Fruit fly (Drosophila melanogaster) S2 (cell line): ENCODE measurements around the gene GstZ1.

Source experiments
- CG8478 ChIP-seq: fragments of >200 bp; optimal IDR thresholded peaks from 2 replicates; lab custom pipeline; 2018
- CTCF ChIP-seq, 2 experiments: fragments of >200 bp; optimal IDR thresholded peaks; 2 replicates each; lab custom pipeline; 2018

The GstZ1 gene

DNA sequence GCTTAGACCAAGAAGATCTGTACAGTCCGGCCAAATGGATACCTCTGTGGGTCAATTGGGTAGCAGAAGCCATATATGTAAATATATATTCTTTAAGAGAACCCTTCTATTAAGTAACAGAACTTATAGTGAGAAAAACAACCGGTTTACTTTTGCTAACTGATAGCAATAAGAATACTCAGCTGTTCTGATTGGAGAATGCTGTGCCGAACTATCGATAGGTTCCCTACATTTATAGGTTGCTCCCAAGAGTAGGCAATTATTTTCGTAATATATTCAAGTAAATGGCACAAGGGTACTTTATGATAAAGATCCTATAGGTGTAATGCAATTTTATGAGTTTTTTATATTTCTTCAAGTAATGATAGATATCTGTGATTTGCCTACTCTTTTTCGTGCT lies at the start of gene GstZ1:
GstZ1 (minus strand) TSS at position 174 of the 400 bp plus-strand sequence.
- no peak for TF ChIP-seq CTCF (optimal IDR thresholded peaks at IDR 0.05; lab: Kevin White, UChicago)

dm6 chr3R:9504355-9504754 lies 48.0 kb upstream of the GstZ1 start, which contains the start of gene CG8149:
Gene CG8149, plus strand, starts transcription at chr3R:9504656.
- TF ChIP-seq CG8478 (lab: Kevin White, UChicago) (no peak), CTCF (optimal IDR thresholded peaks at IDR 0.05; lab: Kevin White, UChicago) (no peak)

dm6 chr3R:9503329-9504088 lies 47.2 kb upstream of the GstZ1 start:
- TF ChIP-seq CTCF (optimal IDR thresholded peaks at IDR 0.05; lab: Kevin White, UChicago) (no peak), CG8478 (lab: Kevin White, UChicago) (no peak)

DNA sequence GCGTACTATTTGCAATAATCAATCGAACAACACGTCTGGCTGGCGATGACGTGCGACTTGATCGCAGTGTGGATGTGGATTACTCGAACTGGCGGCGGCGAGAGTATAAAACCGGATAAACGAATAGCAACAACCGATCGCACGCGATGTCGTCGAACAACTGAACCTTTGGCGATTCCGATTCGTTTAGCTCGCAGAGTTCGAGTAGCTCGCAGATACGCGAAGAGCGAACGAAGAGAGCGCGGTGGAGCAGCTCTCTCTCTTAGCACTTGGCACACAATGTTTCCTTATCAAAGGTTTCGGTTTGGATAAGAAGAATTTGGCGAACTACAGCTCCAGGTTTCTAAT lies 46.0 kb upstream of the GstZ1 start, which contains the start of gene RhoL:
RhoL (minus strand) TSS at position 166 of the 348 bp plus-strand sequence.
- TF ChIP-seq CTCF (optimal IDR thresholded peaks at IDR 0.05; lab: Kevin White, UChicago) (no peak), CG8478 (lab: Kevin White, UChicago) (no peak)

dm6 chr3R:9501489-9502415 lies 45.4 kb upstream of the GstZ1 start:
- TF ChIP-seq CG8478 (lab: Kevin White, UChicago) (no peak), CTCF (optimal IDR thresholded peaks at IDR 0.05; lab: Kevin White, UChicago) (no peak)

DNA sequence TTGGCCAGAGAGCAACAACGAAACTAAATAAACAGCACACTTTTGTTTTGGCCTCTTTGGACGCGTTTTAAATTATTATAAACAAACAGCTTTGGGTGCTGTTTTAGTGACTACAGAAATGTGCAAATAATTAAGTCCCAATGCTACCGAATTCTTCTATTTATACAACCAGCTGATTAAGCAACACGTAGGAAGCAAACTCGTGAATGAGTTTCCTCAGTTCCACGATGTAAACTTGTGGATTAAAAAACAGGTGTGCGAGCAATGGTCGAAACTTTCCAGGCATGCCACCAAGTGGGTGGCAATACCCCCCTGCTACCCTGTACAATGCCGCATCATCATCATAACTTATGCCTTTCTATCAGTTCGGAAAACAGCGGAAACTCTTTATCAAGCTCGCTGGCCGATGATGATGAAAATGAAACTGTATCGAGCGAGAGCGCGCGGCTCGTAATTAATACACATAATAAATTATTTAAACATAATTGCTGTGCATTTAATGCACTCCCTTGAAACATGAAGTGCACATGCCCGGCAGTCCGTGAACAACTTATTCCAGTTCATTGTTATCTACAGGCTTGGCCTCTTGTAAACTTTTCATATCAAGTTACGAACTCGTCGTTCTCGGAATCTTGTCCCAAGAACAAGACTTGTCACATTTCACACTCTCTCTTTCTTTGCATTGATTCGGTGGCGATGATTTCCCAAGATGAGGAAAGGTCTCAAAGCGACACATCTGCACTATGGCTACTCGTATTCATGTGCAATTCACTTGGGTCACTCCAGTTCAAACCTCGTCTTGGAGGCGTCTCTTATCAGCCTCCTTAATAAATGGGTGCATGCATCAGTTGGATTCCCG lies 44.1 kb upstream of the GstZ1 start:
- TF ChIP-seq CTCF (optimal IDR thresholded peaks at IDR 0.05; lab: Kevin White, UChicago): no peak

DNA sequence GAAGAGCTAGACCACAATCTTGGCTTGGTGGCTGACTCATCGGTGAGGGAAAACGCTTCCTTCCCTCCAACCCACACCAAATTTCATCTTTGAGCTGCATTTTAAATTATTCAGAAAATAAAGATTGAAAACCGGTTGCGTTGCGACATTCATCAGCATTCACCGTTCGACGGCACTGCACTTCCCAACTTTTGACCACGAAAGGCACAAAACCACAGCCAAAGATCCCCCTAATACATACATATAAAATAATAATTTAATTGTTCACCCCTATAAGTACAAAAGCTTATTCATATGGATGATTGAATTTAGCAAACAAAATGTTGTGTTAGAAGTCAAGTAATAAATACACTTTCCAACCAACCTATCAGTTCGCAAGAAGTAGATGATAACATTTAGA lies 42.9 kb upstream of the GstZ1 start:
- TF ChIP-seq CG8478 (lab: Kevin White, UChicago) (no peak), CTCF (optimal IDR thresholded peaks at IDR 0.05; lab: Kevin White, UChicago) (no peak)

- TF ChIP-seq CG8478 (lab: Kevin White, UChicago) (no peak), CTCF (optimal IDR thresholded peaks at IDR 0.05; lab: Kevin White, UChicago) (peak; percentile 43 to 59)
These were observed 40.4 kb upstream of the GstZ1 start for dm6 chr3R:9496748-9497147.

DNA sequence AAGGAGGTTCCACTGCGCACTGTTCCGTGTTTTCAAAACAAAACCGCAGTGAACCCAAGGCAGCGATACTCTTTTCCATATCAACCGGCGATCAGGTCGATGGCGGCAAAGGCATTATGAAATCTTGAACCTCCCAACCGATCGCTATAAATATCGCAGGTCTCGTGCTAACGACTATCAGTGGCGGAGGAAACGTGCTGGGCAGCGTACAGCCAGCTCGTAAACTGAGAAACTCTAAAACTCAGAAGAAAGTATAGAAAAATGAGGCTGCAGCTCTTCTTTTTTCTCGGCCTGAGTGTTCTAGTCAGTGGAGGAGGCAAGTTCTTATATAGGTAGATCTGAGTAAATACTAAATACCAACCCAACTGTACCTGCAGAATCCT lies 38.3 kb upstream of the GstZ1 start, which contains the start of gene phu:
phu (plus strand) TSS at position 175 of the 383 bp plus-strand sequence.
- TF ChIP-seq CG8478 (lab: Kevin White, UChicago) (no peak), CTCF (optimal IDR thresholded peaks at IDR 0.05; lab: Kevin White, UChicago) (no peak)

DNA sequence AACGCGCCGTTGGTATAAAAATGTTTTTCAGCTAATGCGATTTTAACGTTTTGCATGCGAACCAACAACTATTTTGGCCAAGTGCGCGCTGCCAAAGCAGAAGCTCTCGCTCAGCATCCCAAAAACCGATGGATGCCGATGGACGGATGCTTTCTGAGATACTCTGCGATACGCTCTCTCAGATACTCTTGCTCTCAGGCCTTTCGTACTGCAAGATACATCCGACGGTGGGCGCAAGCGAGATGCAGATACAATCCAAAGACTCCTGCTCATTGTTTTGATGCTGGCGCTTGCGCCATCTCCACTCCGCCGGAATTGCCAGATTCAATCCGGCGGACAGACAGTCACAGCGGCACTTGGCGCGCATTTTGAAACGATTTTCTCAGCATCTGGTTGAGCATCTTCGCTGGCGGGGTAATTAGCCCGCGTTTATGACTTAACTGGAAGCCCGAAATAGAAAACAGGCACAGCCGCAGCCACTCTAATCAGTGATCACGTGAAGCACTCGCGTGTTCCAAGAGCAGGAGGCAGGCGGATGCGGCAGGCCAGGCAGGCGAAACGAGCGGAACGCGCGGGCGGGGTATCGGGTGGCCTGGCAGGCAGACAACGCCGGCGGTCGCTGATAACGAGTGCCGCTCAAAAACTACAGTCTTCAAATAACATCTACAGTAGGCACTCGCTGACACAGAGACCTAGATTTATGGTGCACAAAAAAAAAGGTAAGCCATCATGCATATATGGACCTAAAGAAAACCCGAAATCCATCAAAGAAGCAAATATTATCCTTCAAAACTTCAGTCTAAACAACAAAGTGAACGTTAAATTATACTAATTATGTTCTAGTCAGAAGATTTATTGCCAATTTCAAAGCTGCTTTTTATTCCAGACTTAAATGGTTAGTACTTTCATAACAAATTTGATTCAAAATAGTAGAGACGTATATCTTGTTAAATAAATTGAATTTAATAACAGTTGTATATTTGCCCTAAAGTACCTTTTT lies 37.6 kb upstream of the GstZ1 start, which contains the start of gene CG16779:
CG16779 (minus strand) TSS at position 51 of the 1,000 bp plus-strand sequence.
- TF ChIP-seq CG8478 (lab: Kevin White, UChicago) (no peak), CTCF (optimal IDR thresholded peaks at IDR 0.05; lab: Kevin White, UChicago) (no peak)

DNA sequence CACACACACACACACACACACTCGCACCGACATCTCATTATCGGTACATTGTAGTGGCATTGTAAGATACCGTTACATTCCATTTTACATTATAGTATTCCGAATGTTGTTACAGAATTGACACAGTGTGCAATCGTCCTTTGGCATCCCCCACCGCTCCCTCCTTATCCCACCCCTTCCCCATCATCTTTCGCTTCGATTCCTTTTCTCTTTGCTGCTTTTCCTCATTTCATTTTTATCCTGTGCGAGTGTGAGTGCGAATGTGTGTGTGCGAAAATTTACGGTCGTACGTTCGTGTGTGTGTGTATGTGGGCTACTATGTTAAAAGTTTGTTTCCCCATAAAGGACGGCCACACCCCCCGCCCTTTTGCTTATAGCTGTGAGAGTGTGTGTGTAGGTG lies 35.8 kb upstream of the GstZ1 start:
- TF ChIP-seq CG8478 (lab: Kevin White, UChicago): no peak
- no peak for TF ChIP-seq CTCF (optimal IDR thresholded peaks at IDR 0.05; lab: Kevin White, UChicago)

DNA sequence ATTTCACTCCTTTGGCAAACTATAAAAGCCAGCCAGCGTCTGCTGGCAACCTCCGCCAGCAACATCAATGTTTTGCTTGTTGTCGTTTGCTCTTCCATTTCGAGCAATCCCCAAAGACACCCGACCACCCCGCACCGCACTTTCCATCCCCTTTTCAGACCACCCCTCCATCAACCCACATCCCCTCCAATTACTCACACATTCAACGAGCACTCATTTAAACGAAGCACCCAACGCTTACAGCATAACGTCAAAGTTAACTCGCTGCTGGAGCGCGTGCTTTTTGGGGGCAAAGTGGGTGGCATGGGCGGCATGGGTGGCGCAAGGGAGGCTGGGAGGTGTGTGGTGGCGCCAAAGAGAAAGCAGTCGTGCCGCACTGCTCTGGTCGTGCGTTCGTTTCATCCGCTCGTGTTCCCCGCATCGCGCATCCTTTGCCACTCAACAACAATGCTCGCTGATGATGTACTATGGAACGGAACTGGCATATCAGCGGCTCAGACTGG lies 34.8 kb upstream of the GstZ1 start:
- TF ChIP-seq CG8478 (lab: Kevin White, UChicago): no peak
- no peak for TF ChIP-seq CTCF (optimal IDR thresholded peaks at IDR 0.05; lab: Kevin White, UChicago)

dm6 chr3R:9488493-9488892 lies 32.1 kb upstream of the GstZ1 start:
- TF ChIP-seq CTCF (optimal IDR thresholded peaks at IDR 0.05; lab: Kevin White, UChicago) (no peak), CG8478 (lab: Kevin White, UChicago) (no peak)
